Worm (Caenorhabditis elegans) whole organism, L4 larva: ENCODE measurements around the gene F09E10.1.
A peak's percentile ranks its signal among the peaks of the same experiment; 100 is the strongest.

Source experiments
- D1046.2 ChIP-seq: fragments of 200-800 bp; sonication (Bioruptor generic); IDR thresholded peaks from 2 replicates; pipeline ENCODE4 v1.3.6; 2022; ENCODE audit warnings: missing genetic modification characterization, missing compliant biosample characterization
- F26F4.8 ChIP-seq: fragments of 200-800 bp; sonication (Bioruptor generic); conservative IDR thresholded peaks from 2 replicates; pipeline ENCODE4 v1.3.6; 2022; ENCODE audit warnings: missing genetic modification characterization, missing compliant biosample characterization
- F49E8.2 ChIP-seq: sonication (generic microtip); optimal IDR thresholded peaks from 2 replicates; lab custom pipeline; 2016; ENCODE audit warnings: missing compliant biosample characterization, mild to moderate bottlenecking, missing genetic modification characterization, borderline replicate concordance
- aha-1 ChIP-seq: fragments of 150-350 bp; peaks from one replicate; lab custom pipeline; 2014; ENCODE audit warnings: missing biosample characterization, missing genetic modification characterization
- ceh-20 ChIP-seq: fragments of 200-800 bp; sonication (Bioruptor generic); IDR thresholded peaks from 2 replicates; pipeline ENCODE4 v1.3.6; 2022; ENCODE audit warnings: missing genetic modification reagents, missing genetic modification characterization, missing compliant biosample characterization
- ceh-44 ChIP-seq: fragments of 200-800 bp; sonication (Bioruptor generic); IDR thresholded peaks from 2 replicates; pipeline ENCODE4 v1.3.6; 2022; ENCODE audit warnings: missing genetic modification reagents, missing genetic modification characterization, missing compliant biosample characterization
- cey-2 ChIP-seq: sonication (generic microtip); optimal IDR thresholded peaks from 3 replicates; lab custom pipeline; 2017; ENCODE audit warnings: missing genetic modification characterization, mild to moderate bottlenecking, missing compliant biosample characterization, antibody characterized with exemption, borderline replicate concordance; ENCODE audit not compliant: insufficient read depth
- daf-16 ChIP-seq, 3 experiments: sonication (generic microtip); optimal IDR thresholded peaks; 2 replicates each; lab custom pipeline; 2016 to 2017; ENCODE audit warnings: missing genetic modification characterization in 3 of 3, missing genetic modification reagents in 3 of 3, mild to moderate bottlenecking in 2 of 3, missing compliant biosample characterization in 2 of 3, missing biosample characterization in 1 of 3, moderate library complexity in 1 of 3
- dmd-6 ChIP-seq: fragments of 200-800 bp; sonication (Bioruptor generic); IDR thresholded peaks from 2 replicates; pipeline ENCODE4 v1.3.6; 2022; ENCODE audit warnings: missing genetic modification reagents, missing genetic modification characterization, missing compliant biosample characterization
- dmd-8 ChIP-seq: fragments of 200-800 bp; sonication (Bioruptor generic); IDR thresholded peaks from 2 replicates; pipeline ENCODE4 v1.3.6; 2022; ENCODE audit warnings: missing genetic modification characterization, missing compliant biosample characterization
- dmd-9 ChIP-seq: fragments of 200-800 bp; sonication (Bioruptor generic); IDR thresholded peaks from 2 replicates; pipeline ENCODE4 v1.3.6; 2022; ENCODE audit warnings: missing genetic modification reagents, missing genetic modification characterization, missing compliant biosample characterization
- dve-1 ChIP-seq: sonication (generic microtip); optimal IDR thresholded peaks from 2 replicates; lab custom pipeline; 2017; ENCODE audit warnings: antibody characterized with exemption, mild to moderate bottlenecking, missing genetic modification characterization, missing compliant biosample characterization; ENCODE audit not compliant: insufficient read depth
- gei-8 ChIP-seq: fragments of 200-800 bp; sonication (Bioruptor generic); optimal IDR thresholded peaks from 2 replicates; lab custom pipeline; 2018; ENCODE audit warnings: mild to moderate bottlenecking, missing genetic modification characterization, missing compliant biosample characterization
- hlh-11 ChIP-seq: fragments of 200-800 bp; sonication (Bioruptor generic); optimal IDR thresholded peaks from 2 replicates; lab custom pipeline; 2018; ENCODE audit warnings: mild to moderate bottlenecking, missing genetic modification characterization, missing compliant biosample characterization
- hlh-30 ChIP-seq: sonication (generic microtip); optimal IDR thresholded peaks from 2 replicates; lab custom pipeline; 2017; ENCODE audit warnings: antibody characterized with exemption, mild to moderate bottlenecking, missing genetic modification characterization, missing compliant biosample characterization; ENCODE audit not compliant: insufficient read depth
- lin-1 ChIP-seq: fragments of 200-800 bp; sonication (Bioruptor generic); IDR thresholded peaks from 2 replicates; pipeline ENCODE4 v1.3.6; 2022; ENCODE audit warnings: missing genetic modification reagents, missing genetic modification characterization, missing compliant biosample characterization
- lin-39 ChIP-seq: fragments of 150-350 bp; optimal IDR thresholded peaks from 2 replicates; lab custom pipeline; 2014; ENCODE audit warnings: missing biosample characterization, missing genetic modification reagents, missing genetic modification characterization
- lsy-2 ChIP-seq, 2 experiments: fragments of 150-350 bp in 1 of 2; sonication (generic microtip) in 1 of 2; optimal IDR thresholded peaks; 2 replicates each; lab custom pipeline; 2014 to 2017; ENCODE audit warnings: missing biosample characterization in 2 of 2, missing genetic modification characterization in 2 of 2
- nhr-28 ChIP-seq: fragments of 150-350 bp; optimal IDR thresholded peaks from 2 replicates; lab custom pipeline; 2014; ENCODE audit warnings: missing biosample characterization, missing genetic modification characterization
- nhr-42 ChIP-seq: fragments of 200-800 bp; sonication (Bioruptor generic); IDR thresholded peaks from 2 replicates; pipeline ENCODE4 v1.3.6; 2022; ENCODE audit warnings: missing genetic modification characterization, missing compliant biosample characterization
- nhr-77 ChIP-seq: fragments of 150-350 bp; optimal IDR thresholded peaks from 2 replicates; lab custom pipeline; 2014; ENCODE audit warnings: missing biosample characterization, missing genetic modification characterization
- php-3 ChIP-seq: fragments of 200-800 bp; sonication (Bioruptor generic); IDR thresholded peaks from 2 replicates; pipeline ENCODE4 v1.3.6; 2022; ENCODE audit warnings: missing genetic modification reagents, missing genetic modification characterization, missing compliant biosample characterization
- pqm-1 ChIP-seq: sonication (generic microtip); optimal IDR thresholded peaks from 2 replicates; lab custom pipeline; 2017; ENCODE audit warnings: missing biosample characterization, missing genetic modification characterization
- saeg-2 ChIP-seq: fragments of 200-800 bp; sonication (Bioruptor generic); IDR thresholded peaks from 2 replicates; pipeline ENCODE4 v1.3.6; 2022; ENCODE audit warnings: missing genetic modification reagents, missing genetic modification characterization, missing compliant biosample characterization
- sdz-12 ChIP-seq: fragments of 200-800 bp; sonication (Bioruptor generic); optimal IDR thresholded peaks from 2 replicates; lab custom pipeline; 2018; ENCODE audit warnings: mild to moderate bottlenecking, missing genetic modification characterization, missing compliant biosample characterization
- set-16 ChIP-seq: fragments of 200-800 bp; sonication (Bioruptor generic); IDR thresholded peaks from 2 replicates; pipeline ENCODE4 v1.3.6; 2022; ENCODE audit warnings: missing genetic modification reagents, missing genetic modification characterization, missing compliant biosample characterization
- unc-62 ChIP-seq, 3 experiments: fragments of 150-350 bp in 1 of 3; sonication (generic microtip); optimal IDR thresholded peaks in 2 of 3; peaks in 1 of 3; 1 replicate in 1 of 3; 2 replicates in 2 of 3; lab custom pipeline; 2014 to 2017; ENCODE audit warnings: missing biosample characterization in 3 of 3, missing genetic modification characterization in 3 of 3, missing genetic modification reagents in 3 of 3, missing genotype in 1 of 3

The F09E10.1 gene

ce11 chrX:1538830-1539229 lies 36.2 kb downstream of the F09E10.1 start:
- TF ChIP-seq set-16 (GFP tag; lab: Robert Waterston, UW): peak; percentile 47; the same call in 1 of the 2 replicates
- TF ChIP-seq dmd-8 (GFP tag; lab: Robert Waterston, UW): no peak
- TF ChIP-seq, all 104 proteins: peak for 1

- TF ChIP-seq daf-16 (GFP tag; optimal IDR thresholded peaks at IDR 0.05; lab: Kevin White, UChicago) (no peak), daf-16 (tag; optimal IDR thresholded peaks at IDR 0.05; lab: Kevin White, UChicago) (peak; percentile 50), dve-1 (tag; lab: Kevin White, UChicago) (peak; percentile 58), nhr-77 (tag; lab: Kevin White, UChicago) (peak; percentile 40), php-3 (GFP tag; lab: Robert Waterston, UW) (0 out of 2 replicates have a peak, but pooled peaks have one; percentile 25), cey-2 (tag; lab: Kevin White, UChicago) (no peak), saeg-2 (GFP tag; lab: Robert Waterston, UW) (0 out of 2 replicates have a peak, but pooled peaks have one; percentile 9), set-16 (GFP tag; lab: Robert Waterston, UW) (no peak), hlh-30 (tag; lab: Kevin White, UChicago) (peak; percentile 7), dmd-9 (no peak), nhr-28 (tag; lab: Kevin White, UChicago) (peak; percentile 90), lin-39 (no peak), D1046.2 (GFP tag; lab: Robert Waterston, UW) (no peak), hlh-11 (tag; lab: Kevin White, UChicago) (peak; percentile 42), lin-1 (peak; percentile 53; the same call in 1 of the 2 replicates), F49E8.2 (tag; lab: Kevin White, UChicago) (no peak), pqm-1 (tag; lab: Kevin White, UChicago) (peak; percentile 78), dmd-6 (GFP tag; lab: Robert Waterston, UW) (peak; percentile 91)
Observed at ce11 chrX:1541072-1541471, 38.5 kb downstream of the F09E10.1 start.

- TF ChIP-seq pqm-1 (tag; lab: Kevin White, UChicago) (peak; percentile 36), aha-1 (tag; lab: Kevin White, UChicago) (peak; percentile 86), lsy-2 (tag; optimal IDR thresholded peaks at IDR 0.05; lab: Kevin White, UChicago) (no peak), nhr-28 (tag; lab: Kevin White, UChicago) (peak; percentile 19), nhr-77 (tag; lab: Kevin White, UChicago) (no peak), hlh-11 (tag; lab: Kevin White, UChicago) (peak; percentile 18)
- TF ChIP-seq, all 104 proteins: peak for 4
Observed at ce11 chrX:1543432-1543831, 40.8 kb downstream of the F09E10.1 start.

ce11 chrX:1546878-1547555 lies 44.4 kb downstream of the F09E10.1 start, which contains the start of gene K06A9.1:
K06A9.1 (plus strand) TSS chrX:1547505.
- TF ChIP-seq ceh-20 (GFP tag; lab: Robert Waterston, UW): no peak
- no peak for TF ChIP-seq sdz-12
- no peak for TF ChIP-seq gei-8 (GFP tag; lab: Kevin White, UChicago)
- peak; percentile 40 for TF ChIP-seq dmd-6 (GFP tag; lab: Robert Waterston, UW)
- peak; percentile 22 for TF ChIP-seq nhr-28 (tag; lab: Kevin White, UChicago)
- peak in 1 of 2 experiments; percentile 27 for TF ChIP-seq unc-62 (GFP tag; optimal IDR thresholded peaks at IDR 0.05 in 1 of 2; lab: Kevin White, UChicago)
- no peak for TF ChIP-seq unc-62 (tag; optimal IDR thresholded peaks at IDR 0.05; lab: Kevin White, UChicago)
- TF ChIP-seq nhr-42: no peak
- TF ChIP-seq pqm-1 (tag; lab: Kevin White, UChicago): peak; percentile 69
- TF ChIP-seq ceh-44: no peak

ce11 chrX:1548471-1548870 lies 45.9 kb downstream of the F09E10.1 start:
- TF ChIP-seq F26F4.8 (GFP tag; lab: Robert Waterston, UW) (0 out of 2 replicates have a peak, but pooled peaks have one; percentile 35), D1046.2 (GFP tag; lab: Robert Waterston, UW) (0 out of 2 replicates have a peak, but pooled peaks have one; percentile 39), set-16 (GFP tag; lab: Robert Waterston, UW) (peak; percentile 92)
